Worm (Caenorhabditis elegans) whole organism, midembryonic: Measurements from ENCODE around the gene mrpl-50.

Experiments
- klf-2 ChIP-seq: fragments of 200-800 bp; sonication (Bioruptor generic); conservative IDR thresholded peaks from 2 replicates; pipeline ENCODE4 v1.3.6; 2022; ENCODE audit warnings: missing genetic modification reagents, missing genetic modification characterization, missing compliant biosample characterization
- tab-1 ChIP-seq: fragments of 200-800 bp; sonication (Bioruptor generic); IDR thresholded peaks from 2 replicates; pipeline ENCODE4 v1.3.6; 2022; ENCODE audit warnings: missing genetic modification characterization, missing compliant biosample characterization
- ztf-29 ChIP-seq: fragments of 200-800 bp; sonication (Bioruptor generic); IDR thresholded peaks from 2 replicates; pipeline ENCODE4 v1.3.6; 2022; ENCODE audit warnings: missing genetic modification reagents, missing genetic modification characterization, missing compliant biosample characterization

DNA sequence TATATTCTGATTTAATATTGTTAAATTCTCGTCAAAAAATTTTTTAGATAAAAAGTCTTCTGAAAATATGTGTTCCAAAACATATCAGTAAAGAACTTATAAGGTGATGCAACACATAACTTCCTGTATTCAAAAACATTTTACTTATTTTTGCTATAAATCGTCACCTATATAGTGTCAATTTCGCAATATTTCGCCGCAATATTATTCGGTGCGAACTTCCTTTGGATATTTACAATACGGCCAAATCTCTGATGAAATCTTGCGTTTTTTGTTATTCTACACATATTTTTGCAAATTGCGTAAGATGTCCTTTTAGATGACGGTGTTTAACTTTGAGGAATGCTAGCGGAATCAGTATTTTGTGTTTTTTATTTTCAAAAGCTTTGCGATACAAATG, 8.2 kb upstream of the mrpl-50 start:
- TF ChIP-seq ztf-29 (GFP tag; lab: Robert Waterston, UW), result no peak
- no peak for TF ChIP-seq klf-2 (GFP tag; lab: Robert Waterston, UW)
- no peak for TF ChIP-seq tab-1 (GFP tag; lab: Robert Waterston, UW)
